Fruit fly (Drosophila melanogaster): ENCODE results near the gene Sam-S.

Sam-S gene

DNA sequence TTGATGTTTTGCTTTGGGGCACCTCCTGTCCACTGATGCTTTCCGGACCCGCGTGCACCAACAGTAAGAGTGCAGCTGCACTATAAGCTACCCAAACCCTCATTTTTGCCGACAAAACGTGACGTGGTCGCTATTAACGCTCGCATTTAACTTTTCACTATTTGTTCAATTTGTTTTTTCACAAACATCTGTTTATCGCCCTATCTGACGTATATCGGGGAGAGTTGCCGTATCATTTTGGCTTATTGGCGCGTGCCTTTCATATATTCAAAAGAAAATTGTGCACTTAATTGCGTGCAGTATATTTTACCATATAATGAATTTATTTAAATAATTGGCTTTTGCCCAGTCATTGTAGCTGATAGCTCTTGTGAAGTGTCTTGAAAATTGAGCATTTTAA lies at the start of gene Sam-S, which contains the start of gene Nhe1:
Gene Sam-S, plus strand, starts transcription at position 364 of the 400 bp plus-strand sequence.
Gene Nhe1, minus strand, starts transcription at position 193 of the 400 bp plus-strand sequence.
- TF ChIP-seq EcR (GFP tag; optimal IDR thresholded peaks at IDR 0.05), result no peak
- TF ChIP-seq pan (optimal IDR thresholded peaks at IDR 0.05), result no peak
- TF ChIP-seq Dll (optimal IDR thresholded peaks at IDR 0.05), result no peak
- no peak for TF ChIP-seq usp (GFP tag; optimal IDR thresholded peaks at IDR 0.05)
- no peak for TF ChIP-seq CG8478 (optimal IDR thresholded peaks at IDR 0.05)
- no peak for TF ChIP-seq psq (optimal IDR thresholded peaks at IDR 0.05)

DNA sequence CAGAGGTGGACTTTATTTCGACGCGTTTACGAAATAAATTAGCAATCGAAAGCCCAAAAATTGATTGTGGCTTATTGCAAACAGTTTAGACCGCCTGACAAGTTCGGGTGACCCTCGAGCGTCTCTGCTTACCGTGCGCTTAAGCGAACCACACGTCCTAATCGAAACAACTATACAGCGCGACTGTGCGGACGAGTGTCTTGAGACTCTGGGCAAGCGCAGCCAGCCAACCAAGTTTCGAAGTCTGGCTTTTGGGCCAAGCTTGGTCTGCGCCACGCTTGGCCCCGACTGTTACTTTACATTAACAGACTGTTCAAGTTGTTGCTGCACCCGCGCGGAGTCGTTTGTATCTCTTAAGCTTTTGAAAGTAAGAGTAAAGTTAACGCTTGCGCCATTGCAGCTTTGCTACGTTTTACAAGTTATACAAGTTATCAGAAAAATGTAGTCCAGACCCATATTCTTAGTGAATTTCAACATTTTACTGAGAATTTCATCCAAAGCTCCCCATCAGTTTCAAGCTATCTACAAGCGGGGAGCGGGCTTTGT lies 47.6 kb upstream of the Sam-S start:
- TF ChIP-seq usp (GFP tag; optimal IDR thresholded peaks at IDR 0.05) (no peak), pan (optimal IDR thresholded peaks at IDR 0.05) (no peak), psq (optimal IDR thresholded peaks at IDR 0.05) (no peak), EcR (GFP tag; optimal IDR thresholded peaks at IDR 0.05) (no peak), CG8478 (optimal IDR thresholded peaks at IDR 0.05) (no peak), Dll (optimal IDR thresholded peaks at IDR 0.05) (no peak)

DNA sequence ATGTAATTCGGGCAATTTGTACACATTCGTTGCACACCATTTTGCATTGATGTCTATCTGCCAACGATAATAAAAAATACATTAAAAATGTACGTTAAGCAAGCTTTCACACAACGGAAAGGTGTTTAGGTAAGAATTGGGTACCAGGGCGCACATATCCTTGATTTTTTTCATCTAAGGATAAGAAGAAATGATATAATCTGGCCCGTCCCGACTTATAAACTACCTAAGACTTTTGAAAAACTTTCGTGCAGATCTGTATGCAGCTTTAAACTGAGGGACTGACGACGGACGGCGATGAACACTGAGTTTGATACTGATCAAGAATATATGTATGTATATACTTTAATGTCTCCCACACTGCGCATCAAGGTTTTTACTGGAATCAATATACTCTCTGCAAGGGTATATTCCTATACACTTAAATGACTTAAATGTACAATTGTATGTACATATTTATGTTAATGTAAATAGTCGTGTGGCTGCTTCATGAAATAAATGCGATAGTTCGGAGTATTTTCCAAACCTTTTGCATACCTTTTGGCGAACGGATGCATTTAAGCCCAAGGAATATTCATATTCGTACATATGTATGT lies 41.3 kb upstream of the Sam-S start, which contains the start of gene Cda5:
Gene Cda5, minus strand, starts transcription at position 51 of the 596 bp plus-strand sequence.
- TF ChIP-seq psq (optimal IDR thresholded peaks at IDR 0.05) (no peak), usp (GFP tag; optimal IDR thresholded peaks at IDR 0.05) (no peak), CG8478 (optimal IDR thresholded peaks at IDR 0.05) (no peak), EcR (GFP tag; optimal IDR thresholded peaks at IDR 0.05) (no peak), pan (optimal IDR thresholded peaks at IDR 0.05) (no peak), Dll (optimal IDR thresholded peaks at IDR 0.05) (no peak)

DNA sequence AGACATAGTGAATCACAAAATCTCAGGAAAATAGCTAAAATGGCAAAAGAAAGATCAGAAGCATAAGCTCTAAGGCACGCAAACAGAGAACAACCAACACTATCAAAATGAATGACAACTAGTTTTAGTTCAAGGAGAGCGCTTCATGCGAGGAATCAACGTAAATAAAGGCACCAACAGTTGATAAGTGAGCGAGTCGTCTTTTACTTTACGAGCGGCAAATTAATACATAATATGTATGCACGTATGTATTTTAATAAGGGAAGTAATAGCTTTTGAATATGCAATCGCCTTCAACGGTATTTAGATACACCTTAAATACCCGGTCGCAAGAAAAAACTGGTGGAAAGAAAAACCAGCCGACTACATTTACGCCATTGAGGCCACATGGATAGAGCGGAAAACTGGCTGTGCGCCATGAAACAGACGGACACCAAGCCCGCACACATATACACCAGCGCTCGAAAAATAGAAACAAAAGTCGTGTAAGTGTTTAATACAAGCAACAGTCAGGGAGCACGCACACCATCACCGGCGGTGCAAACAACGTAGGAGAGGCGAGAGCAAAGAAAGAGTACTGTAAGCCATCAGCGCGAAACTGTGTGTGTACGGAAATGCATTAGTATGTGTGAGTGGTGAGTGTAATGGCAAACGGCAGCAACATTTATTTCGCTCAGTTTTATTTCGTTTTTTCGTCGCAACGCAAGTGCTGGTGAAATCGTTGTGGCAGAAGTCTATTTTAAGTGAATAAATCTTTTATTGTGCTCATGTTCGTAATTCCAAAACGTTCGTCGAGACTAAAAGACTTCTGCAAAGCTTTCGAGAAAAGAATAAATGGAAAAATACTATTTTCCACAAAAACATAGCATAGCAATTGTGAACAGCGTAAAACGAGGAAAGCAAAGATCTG lies 40.1 kb upstream of the Sam-S start, which contains the start of gene dbr:
Gene dbr, plus strand, starts transcription at position 114 of the 910 bp plus-strand sequence.
- TF ChIP-seq CG8478 (optimal IDR thresholded peaks at IDR 0.05), result peak; percentile 73
- TF ChIP-seq EcR (GFP tag; optimal IDR thresholded peaks at IDR 0.05), result no peak

DNA sequence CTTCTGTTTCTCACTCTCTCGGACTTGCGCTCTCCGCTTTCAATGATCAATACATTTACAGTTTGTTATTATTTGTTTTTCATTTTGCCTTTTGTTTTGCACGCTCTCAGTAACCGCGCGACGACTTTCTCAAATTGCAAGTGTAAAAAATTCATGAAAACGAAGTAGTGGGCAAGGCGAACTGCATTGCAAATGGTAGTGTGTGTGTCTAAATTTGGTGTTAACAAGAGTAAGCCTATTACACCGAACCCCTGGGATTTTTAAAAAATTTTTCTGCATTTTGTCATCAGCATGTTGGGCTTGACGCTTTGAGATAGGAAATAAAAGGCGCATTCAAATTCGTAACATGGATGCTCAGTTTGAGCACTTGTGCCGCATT lies 39.4 kb upstream of the Sam-S start:
- TF ChIP-seq CG8478 (optimal IDR thresholded peaks at IDR 0.05), result no peak
- TF ChIP-seq EcR (GFP tag; optimal IDR thresholded peaks at IDR 0.05), result no peak
- no peak for TF ChIP-seq psq (optimal IDR thresholded peaks at IDR 0.05)
- no peak for TF ChIP-seq Dll (optimal IDR thresholded peaks at IDR 0.05)
- TF ChIP-seq usp (GFP tag; optimal IDR thresholded peaks at IDR 0.05), result no peak
- TF ChIP-seq pan (optimal IDR thresholded peaks at IDR 0.05), result peak; percentile 32

DNA sequence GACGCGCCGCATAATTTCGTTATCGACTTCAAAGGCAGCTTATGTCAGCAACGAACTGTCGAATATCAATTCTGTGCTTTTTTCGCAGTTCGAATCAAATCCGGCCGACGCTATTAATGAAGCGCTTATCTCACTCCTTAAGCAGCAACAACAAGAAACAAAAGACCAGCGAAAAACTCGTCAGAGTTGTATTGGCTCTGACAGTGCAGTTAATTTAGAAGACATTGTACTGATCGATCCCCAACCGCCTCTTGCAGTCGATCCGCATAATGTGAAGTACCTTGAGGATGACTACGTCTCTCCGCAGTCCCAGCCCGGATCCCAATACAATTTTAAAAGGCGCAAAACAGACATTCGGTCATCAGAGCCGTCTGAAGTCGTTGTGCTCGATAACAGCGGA lies 37.1 kb upstream of the Sam-S start:
- no peak for TF ChIP-seq usp (GFP tag; optimal IDR thresholded peaks at IDR 0.05)
- no peak for TF ChIP-seq pan (optimal IDR thresholded peaks at IDR 0.05)
- no peak for TF ChIP-seq CG8478 (optimal IDR thresholded peaks at IDR 0.05)
- TF ChIP-seq psq (optimal IDR thresholded peaks at IDR 0.05), result no peak
- no peak for TF ChIP-seq EcR (GFP tag; optimal IDR thresholded peaks at IDR 0.05)
- TF ChIP-seq Dll (optimal IDR thresholded peaks at IDR 0.05), result no peak

DNA sequence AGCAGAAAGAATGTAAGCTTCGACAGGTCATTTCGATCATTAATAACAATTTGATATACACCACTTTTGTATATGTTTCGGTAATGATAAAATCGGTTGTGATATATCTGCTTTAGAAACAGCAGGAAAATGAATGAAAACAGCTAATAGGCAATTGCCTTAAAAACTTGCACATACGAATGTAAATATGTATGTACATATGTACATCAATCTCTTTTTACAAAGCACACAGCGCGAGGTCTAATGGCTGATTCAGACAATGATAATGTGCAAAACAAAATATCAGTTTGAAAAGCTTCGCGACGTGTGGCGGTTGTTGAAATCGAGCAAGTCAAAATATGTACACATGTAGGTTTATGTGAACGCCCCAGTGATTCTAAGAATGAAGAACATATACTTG lies 35.2 kb upstream of the Sam-S start, which contains the start of gene galectin:
Gene galectin, plus strand, starts transcription at position 301 of the 400 bp plus-strand sequence.
- no peak for TF ChIP-seq psq (optimal IDR thresholded peaks at IDR 0.05)
- no peak for TF ChIP-seq EcR (GFP tag; optimal IDR thresholded peaks at IDR 0.05)
- TF ChIP-seq Dll (optimal IDR thresholded peaks at IDR 0.05), result no peak
- no peak for TF ChIP-seq pan (optimal IDR thresholded peaks at IDR 0.05)
- TF ChIP-seq usp (GFP tag; optimal IDR thresholded peaks at IDR 0.05), result no peak
- no peak for TF ChIP-seq CG8478 (optimal IDR thresholded peaks at IDR 0.05)

DNA sequence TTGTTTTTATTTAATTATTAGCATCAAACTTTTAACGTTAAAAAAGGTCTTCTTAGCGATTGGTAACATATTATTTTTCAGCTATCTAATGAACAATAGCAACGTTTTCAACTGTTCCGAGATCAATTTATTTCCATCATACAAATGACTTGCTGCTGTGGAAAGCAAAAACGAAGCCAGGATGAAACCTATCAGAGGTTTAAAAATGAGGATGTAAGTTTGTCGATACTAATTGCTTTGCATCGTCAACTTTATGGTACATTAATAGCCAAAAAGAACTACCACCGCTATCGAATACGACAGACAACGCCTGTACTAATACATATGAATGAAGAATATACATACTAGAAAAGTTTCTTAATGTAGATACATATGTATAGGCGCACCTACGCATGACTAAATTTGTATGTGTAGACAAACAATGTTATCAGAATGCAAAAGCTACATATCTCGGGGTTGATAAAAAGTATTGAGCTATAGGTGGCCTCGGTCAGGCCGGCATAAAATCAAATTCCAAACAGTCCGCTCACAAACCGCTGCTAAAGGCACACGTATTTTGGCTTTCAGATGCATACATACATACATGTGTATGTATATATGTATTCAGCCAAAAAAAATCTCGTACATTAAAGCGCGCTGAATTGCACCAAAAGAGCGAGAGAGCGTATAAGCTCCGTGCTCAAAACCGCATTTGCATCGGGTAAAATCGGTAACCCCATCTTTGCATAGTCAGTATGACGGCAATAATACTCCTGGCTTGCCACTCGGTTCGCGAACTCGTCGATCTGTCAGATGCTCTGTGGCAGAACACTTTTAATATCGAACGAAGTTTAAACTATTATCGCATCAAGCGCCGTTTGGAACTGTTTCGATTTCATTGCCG lies 34.6 kb upstream of the Sam-S start:
- TF ChIP-seq Dll (optimal IDR thresholded peaks at IDR 0.05), result no peak

DNA sequence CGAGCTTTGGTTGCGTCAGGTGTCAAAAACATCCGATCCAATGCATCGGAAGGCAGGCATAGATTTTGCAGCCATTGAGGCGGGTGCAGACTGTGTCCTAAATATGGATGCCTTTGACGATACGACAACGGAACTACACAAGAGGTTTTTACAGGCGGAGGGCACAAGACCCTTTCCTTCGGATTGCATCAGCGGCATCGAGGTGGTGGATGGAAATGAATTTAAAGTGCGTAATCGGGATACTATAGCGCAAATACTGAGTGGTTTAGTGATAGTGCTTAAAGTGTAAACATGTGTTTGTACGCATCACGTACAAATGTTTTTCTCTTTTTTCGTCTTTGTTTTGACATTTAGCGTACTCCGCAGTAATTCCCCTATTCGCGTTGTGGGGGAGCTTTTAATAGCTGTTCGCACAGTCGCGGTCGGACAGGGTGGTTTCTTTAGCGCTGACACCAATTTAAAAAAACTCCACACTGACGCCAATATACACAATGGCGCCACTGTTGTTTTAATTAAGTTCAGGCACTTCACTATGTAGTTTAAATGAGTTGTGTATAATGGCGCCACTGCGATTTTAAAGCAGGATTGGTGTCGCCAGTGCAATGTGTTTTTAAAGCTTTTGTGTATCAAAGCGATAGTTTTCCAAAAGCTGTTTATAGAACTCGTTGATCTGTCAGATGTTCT lies 33.8 kb upstream of the Sam-S start:
- no peak for TF ChIP-seq pan (optimal IDR thresholded peaks at IDR 0.05)
- no peak for TF ChIP-seq psq (optimal IDR thresholded peaks at IDR 0.05)
- TF ChIP-seq CG8478 (optimal IDR thresholded peaks at IDR 0.05), result no peak
- no peak for TF ChIP-seq usp (GFP tag; optimal IDR thresholded peaks at IDR 0.05)
- no peak for TF ChIP-seq Dll (optimal IDR thresholded peaks at IDR 0.05)
- TF ChIP-seq EcR (GFP tag; optimal IDR thresholded peaks at IDR 0.05), result no peak

DNA sequence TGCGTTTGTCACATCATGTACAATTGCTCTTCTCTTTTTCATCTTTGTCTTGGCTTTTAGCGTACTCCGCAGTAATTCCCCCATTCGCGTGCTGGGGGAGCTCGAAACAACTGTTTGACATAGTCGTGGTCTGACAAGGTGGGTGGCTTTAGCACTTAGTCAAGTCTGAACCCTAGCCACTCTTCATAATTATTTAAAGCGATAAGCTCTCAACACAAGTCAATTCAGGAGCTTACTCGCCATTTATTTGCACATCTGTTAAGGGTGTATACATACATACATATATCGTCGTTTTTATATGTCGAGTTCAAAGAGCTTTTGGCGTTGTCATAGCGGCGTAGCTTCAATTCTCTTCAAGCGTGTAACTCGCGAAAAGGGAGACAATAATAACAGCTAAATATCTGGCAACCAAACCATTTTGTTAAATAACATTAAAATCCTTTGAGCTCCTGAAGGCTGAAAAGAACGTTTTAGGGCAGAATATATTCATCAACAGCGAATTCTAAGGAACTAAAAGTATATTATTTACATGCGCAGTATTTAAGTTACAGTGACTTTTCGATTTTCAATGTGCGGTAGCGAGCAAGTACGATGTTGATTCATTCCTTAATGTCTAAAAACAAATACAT lies 32.8 kb upstream of the Sam-S start:
- TF ChIP-seq Dll (optimal IDR thresholded peaks at IDR 0.05) (no peak), pan (optimal IDR thresholded peaks at IDR 0.05) (no peak), CG8478 (optimal IDR thresholded peaks at IDR 0.05) (no peak), usp (GFP tag; optimal IDR thresholded peaks at IDR 0.05) (no peak), EcR (GFP tag; optimal IDR thresholded peaks at IDR 0.05) (no peak), psq (optimal IDR thresholded peaks at IDR 0.05) (no peak)

Measured in whole organism.